Fruit fly (Drosophila melanogaster) ovary, adult (tissue): Measurements from ENCODE around the gene CG2217.

Experiments used
- CG17801 ChIP-seq: fragments of 200-800 bp; optimal IDR thresholded peaks from 2 replicates; lab custom pipeline; 2019; ENCODE audit warnings: missing biosample characterization, mild to moderate bottlenecking, missing genetic modification characterization, moderate library complexity; ENCODE audit not compliant: partially characterized antibody

The CG2217 gene

DNA sequence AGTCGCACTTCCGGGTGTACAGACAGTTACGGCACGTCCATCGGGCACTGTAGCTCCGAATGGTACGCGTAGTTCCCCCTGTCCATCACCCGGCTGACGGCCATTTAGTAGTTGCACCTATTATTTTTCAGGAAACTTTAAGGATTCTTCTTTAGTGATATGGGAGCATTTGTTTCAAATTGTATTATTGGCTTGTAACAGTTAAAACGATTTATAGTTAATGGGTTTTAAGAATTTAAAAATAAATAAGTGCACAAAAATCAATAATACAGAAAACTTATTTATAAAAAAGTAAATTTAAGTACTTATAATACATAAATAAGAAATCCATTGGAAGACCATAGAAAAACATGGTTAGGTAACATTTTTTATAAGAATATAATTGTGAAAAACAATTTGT lies at the start of gene CG2217, which contains the start of gene CG42740:
Gene CG2217, minus strand, starts transcription at position 101 of the 400 bp plus-strand sequence.
Gene CG42740, minus strand, starts transcription at position 101 of the 400 bp plus-strand sequence.
- TF ChIP-seq CG17801 (GFP tag; lab: Kevin White, UChicago) = no peak

- no peak for TF ChIP-seq CG17801 (GFP tag; lab: Kevin White, UChicago)
Observed at dm6 chr3R:30472331-30472730, 49.6 kb upstream of the CG2217 start.

dm6 chr3R:30470690-30471089 lies 47.9 kb upstream of the CG2217 start:
- TF ChIP-seq CG17801 (GFP tag; lab: Kevin White, UChicago) = no peak

- no peak for TF ChIP-seq CG17801 (GFP tag; lab: Kevin White, UChicago)
Observed at dm6 chr3R:30467062-30467461, 44.3 kb upstream of the CG2217 start.

DNA sequence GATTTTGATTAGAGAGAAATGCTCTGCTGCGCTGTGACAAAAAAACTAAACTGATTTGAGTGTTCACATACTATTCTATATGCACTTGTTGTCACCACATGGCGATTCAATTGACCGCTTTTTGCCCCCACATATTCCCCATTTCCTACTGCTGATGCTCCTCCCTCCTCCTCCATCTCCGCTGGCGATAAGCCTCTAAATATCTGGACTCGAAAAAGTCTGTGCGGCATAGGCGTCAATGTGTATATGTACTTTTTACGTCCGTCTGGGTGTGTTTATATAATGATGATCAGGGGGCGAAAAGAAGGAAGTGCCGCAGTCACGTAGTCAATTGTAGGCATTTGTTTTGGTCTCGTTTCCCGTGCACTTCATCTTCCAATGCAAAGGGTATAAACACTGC lies 43.7 kb upstream of the CG2217 start:
- no peak for TF ChIP-seq CG17801 (GFP tag; lab: Kevin White, UChicago)

DNA sequence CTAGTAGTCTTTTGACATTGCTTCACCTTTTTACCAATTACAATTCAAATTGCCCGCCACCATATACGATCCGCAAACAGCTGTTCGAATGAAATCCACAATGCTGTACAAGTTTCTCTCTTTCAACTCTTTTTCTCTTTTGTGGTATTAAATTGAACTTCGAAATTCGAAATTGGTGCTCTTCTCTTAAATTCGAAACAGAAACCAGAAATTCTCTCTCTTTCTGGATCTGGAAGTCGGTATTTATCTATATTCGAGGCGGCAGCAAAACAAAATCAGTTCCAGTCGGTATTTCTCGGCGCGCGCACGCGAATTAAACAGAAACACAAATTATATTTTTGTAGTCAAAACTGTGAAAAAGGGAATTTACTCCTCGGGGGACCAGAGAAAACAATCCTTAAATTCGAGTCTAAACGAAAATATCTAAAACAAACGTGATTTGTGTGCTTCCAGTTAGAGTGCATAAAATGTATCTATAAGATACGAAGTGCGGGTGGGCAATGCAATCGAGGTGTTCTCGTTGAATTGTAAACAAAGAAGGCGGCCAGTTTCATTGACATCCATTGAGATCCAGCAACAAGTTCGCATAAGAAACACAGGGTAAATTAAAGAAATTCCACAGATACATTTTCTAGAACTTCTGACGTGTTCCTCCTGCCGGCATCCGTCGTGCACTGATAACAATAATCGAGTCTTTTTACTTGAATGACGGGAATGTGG lies 43.2 kb upstream of the CG2217 start, which contains the start of gene PH4alphaEFB:
Gene PH4alphaEFB, plus strand, starts transcription at position 276 of the 720 bp plus-strand sequence.
- TF ChIP-seq CG17801 (GFP tag; lab: Kevin White, UChicago) = peak; percentile 2

DNA sequence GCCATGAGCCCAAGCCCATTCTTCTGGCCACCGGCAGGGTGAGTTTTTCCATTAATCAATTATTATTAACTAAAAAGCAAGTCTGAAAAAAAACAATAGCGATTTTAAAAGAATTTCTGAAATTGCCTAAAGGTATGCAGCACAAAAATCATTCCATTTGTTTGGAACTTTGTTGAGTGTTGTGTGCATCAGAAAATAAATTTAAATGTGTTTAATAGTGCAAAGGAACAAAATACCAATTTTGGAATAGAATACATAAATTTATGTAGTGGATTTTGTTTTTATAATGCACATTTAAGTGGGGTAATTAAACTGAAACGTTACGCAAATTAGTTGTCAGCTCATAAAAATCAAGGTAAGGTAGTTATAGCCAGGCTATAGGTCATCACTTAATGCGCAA lies 41.5 kb upstream of the CG2217 start:
- no peak for TF ChIP-seq CG17801 (GFP tag; lab: Kevin White, UChicago)

DNA sequence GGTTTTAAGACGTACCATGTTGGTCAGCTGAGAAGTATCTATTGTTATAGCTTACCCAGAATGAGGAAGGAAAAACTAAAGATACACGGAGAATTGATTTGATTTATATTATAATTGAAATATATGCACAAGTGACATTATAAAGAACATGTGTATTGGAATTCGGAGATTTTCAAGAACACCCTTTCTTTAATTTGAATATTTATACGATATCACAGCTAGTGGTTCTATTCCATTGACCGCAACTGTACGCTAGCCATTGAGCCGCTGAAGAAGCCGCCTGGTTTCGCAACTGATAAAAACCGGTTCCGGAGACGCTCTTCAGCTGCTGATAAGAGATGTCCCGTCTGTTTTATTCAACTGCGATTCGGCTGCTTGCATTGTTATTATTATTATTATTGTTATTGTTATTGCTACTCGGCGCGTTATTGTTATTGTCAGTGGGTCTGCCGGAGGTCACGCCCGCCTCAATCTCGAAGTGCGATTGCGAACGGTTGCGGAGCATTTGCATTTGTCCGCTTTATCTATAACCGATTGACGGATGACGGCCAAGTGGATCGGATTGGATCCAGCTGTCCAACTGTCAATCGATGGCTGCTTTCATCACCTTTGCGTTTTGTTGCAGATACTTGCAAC lies 39.0 kb upstream of the CG2217 start:
- TF ChIP-seq CG17801 (GFP tag; lab: Kevin White, UChicago) = no peak

- TF ChIP-seq CG17801 (GFP tag; lab: Kevin White, UChicago) = no peak
Observed at dm6 chr3R:30460187-30460586, 37.4 kb upstream of the CG2217 start.

DNA sequence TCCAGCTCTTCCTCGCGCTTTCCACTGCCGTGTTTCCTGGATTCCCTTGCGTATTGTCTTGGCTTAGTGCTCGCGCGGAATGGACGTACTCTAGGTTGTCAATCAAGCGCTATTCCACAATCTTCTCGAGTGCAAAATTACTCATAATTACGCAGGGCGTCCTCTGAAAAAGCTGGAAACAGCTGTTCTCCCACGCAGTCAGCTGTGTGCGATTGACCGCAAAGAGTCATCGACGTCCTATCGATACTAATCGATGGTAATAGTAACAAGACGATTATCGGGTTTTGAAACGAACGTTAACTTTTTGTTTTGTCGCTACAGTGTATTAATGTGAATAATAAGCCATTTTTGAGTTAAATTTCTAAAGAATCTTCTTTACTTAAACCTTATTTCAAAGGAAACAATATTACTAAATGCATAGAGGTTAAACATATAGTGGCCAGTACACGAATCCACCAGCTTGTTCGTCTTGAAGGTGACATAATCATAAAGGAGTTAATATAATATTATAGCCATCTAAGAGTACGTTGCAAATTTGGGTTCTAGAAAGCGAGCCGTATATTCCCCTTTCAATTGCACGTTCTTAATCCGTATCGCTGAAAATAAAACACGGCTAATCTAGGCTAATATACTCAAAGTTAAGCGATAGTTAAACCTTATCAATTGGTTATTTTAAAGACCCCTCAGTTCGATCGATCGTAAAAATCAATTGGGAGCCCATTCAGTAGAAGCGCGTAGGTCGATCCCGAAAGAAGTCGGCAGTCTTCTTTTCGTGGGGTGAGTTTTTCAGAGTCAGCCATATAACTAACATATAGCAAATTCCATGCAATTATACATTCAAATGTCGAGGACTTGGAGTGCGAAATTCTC lies 36.5 kb upstream of the CG2217 start, which contains the start of the genes CG2224 and CDase:
Gene CG2224, minus strand, starts transcription at position 235 of the 870 bp plus-strand sequence.
Gene CDase, plus strand, starts transcription at position 456 of the 870 bp plus-strand sequence.
- TF ChIP-seq CG17801 (GFP tag; lab: Kevin White, UChicago) = peak; percentile 30

dm6 chr3R:30455817-30456544 lies 33.2 kb upstream of the CG2217 start, which contains the start of gene aralar1:
Gene aralar1 (minus strand): TSS chr3R:30455867.
- no peak for TF ChIP-seq CG17801 (GFP tag; lab: Kevin White, UChicago)

dm6 chr3R:30454442-30454841 lies 31.7 kb upstream of the CG2217 start:
- no peak for TF ChIP-seq CG17801 (GFP tag; lab: Kevin White, UChicago)

DNA sequence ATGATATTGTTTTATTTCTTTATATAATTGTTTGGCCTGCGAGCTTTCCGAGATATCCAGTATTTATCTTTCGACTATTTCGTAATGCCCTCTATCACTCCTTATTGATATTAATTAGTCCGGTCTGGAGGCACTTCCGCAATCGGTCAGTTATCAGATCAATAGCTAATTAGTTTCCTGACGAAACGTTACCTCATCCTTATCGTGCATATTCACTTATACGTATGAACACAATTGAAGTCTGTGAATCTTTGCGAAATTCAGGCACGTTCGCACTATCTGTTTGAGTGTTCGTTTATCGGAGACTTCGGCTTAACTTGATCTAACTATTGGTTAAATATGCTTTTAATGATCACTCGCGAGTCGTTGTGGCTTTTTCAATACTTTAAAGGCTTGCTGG lies 30.5 kb upstream of the CG2217 start:
- no peak for TF ChIP-seq CG17801 (GFP tag; lab: Kevin White, UChicago)

- no peak for TF ChIP-seq CG17801 (GFP tag; lab: Kevin White, UChicago)
Observed at dm6 chr3R:30450690-30451343, 28.0 kb upstream of the CG2217 start.
